Worm (Caenorhabditis elegans): Measurements from ENCODE around the gene R02D5.24.

The R02D5.24 gene

DNA sequence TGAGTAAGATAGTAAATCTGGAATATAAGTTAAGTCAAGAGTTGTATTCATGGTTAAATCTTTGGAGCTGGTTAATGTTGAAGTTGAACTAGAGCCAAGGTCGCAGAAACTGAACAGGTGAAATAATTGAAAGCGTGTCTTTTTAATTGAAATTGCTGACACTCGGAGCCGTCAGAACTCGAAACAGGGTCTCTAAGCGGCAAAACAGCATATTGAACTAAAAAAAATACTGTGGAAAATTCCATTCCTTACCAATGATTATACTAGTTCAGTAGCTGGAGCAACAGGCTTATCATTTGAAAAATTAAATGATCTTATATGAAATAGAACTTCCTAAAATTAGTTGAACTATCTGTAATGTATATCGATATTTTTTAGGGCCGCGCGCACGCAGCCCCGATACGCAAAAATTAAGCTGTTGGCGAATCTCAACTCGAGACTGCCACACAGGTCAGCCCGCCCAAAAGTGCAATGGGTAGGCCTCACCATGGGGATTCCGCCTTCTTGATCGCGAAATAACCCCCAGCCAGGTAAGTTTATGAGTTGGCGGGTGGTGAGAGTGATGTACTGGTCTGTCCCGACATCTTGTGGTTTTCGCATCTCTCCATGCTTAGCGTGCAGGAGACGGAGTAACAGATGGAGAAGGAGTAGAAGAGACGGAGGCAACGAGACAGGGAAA lies 32.8 kb upstream of the R02D5.24 start, which contains the start of gene srz-97:
Gene srz-97 (minus strand): TSS at position 51 of the 679 bp plus-strand sequence.
- TF ChIP-seq ceh-13 (GFP tag; optimal IDR thresholded peaks at IDR 0.05): no peak
- no peak for TF ChIP-seq tbx-11 (GFP tag; IDR thresholded peaks at IDR 0.05)
- no peak for TF ChIP-seq pes-1 (GFP tag; IDR thresholded peaks at IDR 0.05)
- TF ChIP-seq scrt-1 (GFP tag; IDR thresholded peaks at IDR 0.05): no peak
- TF ChIP-seq aly-1 (tag; optimal IDR thresholded peaks at IDR 0.05): no peak
- no peak for TF ChIP-seq F13C5.2 (tag; optimal IDR thresholded peaks at IDR 0.05)
- no peak for TF ChIP-seq hmg-4 (GFP tag; optimal IDR thresholded peaks at IDR 0.05)
- no peak for TF ChIP-seq ceh-36 (tag; optimal IDR thresholded peaks at IDR 0.05)
- no peak for TF ChIP-seq flt-1 (GFP tag; IDR thresholded peaks at IDR 0.05)
- TF ChIP-seq B0310.2 (tag; optimal IDR thresholded peaks at IDR 0.05): no peak
- TF ChIP-seq tbx-37 (GFP tag; conservative IDR thresholded peaks at IDR 0.05): no peak

DNA sequence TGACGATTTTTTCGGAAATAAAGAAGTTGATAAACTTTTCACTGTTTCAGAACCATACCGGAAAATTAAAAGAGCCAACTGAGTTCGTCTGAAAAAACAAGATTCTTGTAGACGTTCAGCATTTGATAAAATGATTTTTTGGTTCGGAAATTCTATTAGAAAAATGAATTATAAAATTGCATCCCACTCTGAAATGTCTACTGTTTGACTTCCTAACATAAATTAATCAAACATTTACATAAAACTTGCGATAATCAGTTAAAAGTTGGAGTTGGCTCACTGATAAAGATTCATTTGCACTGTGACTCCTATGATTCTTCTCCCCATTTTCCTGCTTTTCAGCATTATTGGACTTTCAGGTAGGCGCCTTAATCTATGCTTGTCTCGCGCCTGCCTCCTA lies 32.2 kb upstream of the R02D5.24 start, which contains the start of gene clec-57:
Gene clec-57 (plus strand): TSS at position 301 of the 400 bp plus-strand sequence.
- TF ChIP-seq aly-1 (tag; optimal IDR thresholded peaks at IDR 0.05): no peak
- TF ChIP-seq flt-1 (GFP tag; IDR thresholded peaks at IDR 0.05): no peak
- TF ChIP-seq ets-7 (tag; optimal IDR thresholded peaks at IDR 0.05): no peak
- TF ChIP-seq hnd-1 (tag; optimal IDR thresholded peaks at IDR 0.05): no peak
- TF ChIP-seq F13C5.2 (tag; optimal IDR thresholded peaks at IDR 0.05): no peak

DNA sequence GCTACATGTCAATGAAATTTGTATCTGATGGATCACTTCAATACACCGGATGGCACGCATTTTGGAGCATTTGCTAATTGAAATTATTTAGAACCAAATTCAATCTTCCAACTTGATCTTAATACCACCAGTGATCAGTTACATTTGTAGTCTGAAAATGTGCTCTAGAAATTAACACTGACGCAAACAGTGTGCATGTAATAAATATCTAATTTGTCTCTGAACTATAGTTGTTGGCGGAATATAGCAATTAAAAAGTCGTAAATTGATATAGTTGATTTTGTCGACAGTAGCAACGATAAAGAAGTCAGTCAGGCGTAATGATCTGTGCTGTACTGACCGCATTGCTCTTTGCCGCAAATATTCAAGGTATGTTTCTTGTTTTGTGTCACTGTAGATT lies 28.9 kb upstream of the R02D5.24 start, which contains the start of gene clec-227:
Gene clec-227 (plus strand): TSS at position 301 of the 400 bp plus-strand sequence.
- TF ChIP-seq ama-1 (optimal IDR thresholded peaks at IDR 0.05): no peak
- no peak for TF ChIP-seq tra-4 (tag; optimal IDR thresholded peaks at IDR 0.05)
- no peak for TF ChIP-seq pes-1 (GFP tag; IDR thresholded peaks at IDR 0.05)
- TF ChIP-seq flt-1 (GFP tag; IDR thresholded peaks at IDR 0.05): no peak
- TF ChIP-seq B0310.2 (tag; optimal IDR thresholded peaks at IDR 0.05): no peak
- TF ChIP-seq tbx-37 (GFP tag; conservative IDR thresholded peaks at IDR 0.05): no peak
- TF ChIP-seq ets-7 (tag; optimal IDR thresholded peaks at IDR 0.05): no peak
- TF ChIP-seq hmbx-1 (tag; optimal IDR thresholded peaks at IDR 0.05): no peak
- TF ChIP-seq aly-1 (tag; optimal IDR thresholded peaks at IDR 0.05): no peak
- no peak for TF ChIP-seq ceh-13 (GFP tag; optimal IDR thresholded peaks at IDR 0.05)
- no peak for TF ChIP-seq sea-1 (GFP tag; conservative IDR thresholded peaks at IDR 0.05)
- no peak for TF ChIP-seq tbx-11 (GFP tag; IDR thresholded peaks at IDR 0.05)
- TF ChIP-seq F13C5.2 (tag; optimal IDR thresholded peaks at IDR 0.05): no peak
- no peak for TF ChIP-seq scrt-1 (GFP tag; IDR thresholded peaks at IDR 0.05)
- no peak for TF ChIP-seq ceh-36 (tag; optimal IDR thresholded peaks at IDR 0.05)
- TF ChIP-seq hnd-1 (tag; optimal IDR thresholded peaks at IDR 0.05): no peak
- no peak for TF ChIP-seq hmg-4 (GFP tag; optimal IDR thresholded peaks at IDR 0.05)

DNA sequence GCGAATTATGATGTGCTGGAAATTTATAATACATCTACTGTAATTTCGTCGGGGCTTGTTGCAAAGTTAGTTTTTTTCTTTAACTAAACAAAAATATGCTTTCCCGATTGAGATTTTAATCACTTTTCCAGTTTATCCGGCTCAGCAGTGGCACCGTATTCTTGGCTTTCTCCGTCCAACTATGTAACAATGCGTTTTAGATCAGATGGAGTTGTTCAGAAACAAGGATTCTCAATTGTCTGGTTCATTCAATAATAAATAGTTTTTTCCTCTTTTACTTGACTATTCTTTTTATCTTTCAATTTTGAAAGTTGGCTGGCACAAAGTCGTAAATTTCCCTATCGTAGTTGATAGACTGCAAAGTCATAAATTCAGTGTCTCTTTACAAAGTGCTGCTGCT lies 27.0 kb upstream of the R02D5.24 start, which contains the start of gene clec-56:
Gene clec-56 (plus strand): TSS at position 301 of the 400 bp plus-strand sequence.
- TF ChIP-seq F13C5.2 (tag; optimal IDR thresholded peaks at IDR 0.05): no peak
- no peak for TF ChIP-seq tbx-11 (GFP tag; IDR thresholded peaks at IDR 0.05)
- TF ChIP-seq hnd-1 (tag; optimal IDR thresholded peaks at IDR 0.05): no peak
- TF ChIP-seq ets-7 (tag; optimal IDR thresholded peaks at IDR 0.05): no peak
- TF ChIP-seq hmbx-1 (tag; optimal IDR thresholded peaks at IDR 0.05): no peak
- no peak for TF ChIP-seq hmg-4 (GFP tag; optimal IDR thresholded peaks at IDR 0.05)
- no peak for TF ChIP-seq ceh-13 (GFP tag; optimal IDR thresholded peaks at IDR 0.05)

DNA sequence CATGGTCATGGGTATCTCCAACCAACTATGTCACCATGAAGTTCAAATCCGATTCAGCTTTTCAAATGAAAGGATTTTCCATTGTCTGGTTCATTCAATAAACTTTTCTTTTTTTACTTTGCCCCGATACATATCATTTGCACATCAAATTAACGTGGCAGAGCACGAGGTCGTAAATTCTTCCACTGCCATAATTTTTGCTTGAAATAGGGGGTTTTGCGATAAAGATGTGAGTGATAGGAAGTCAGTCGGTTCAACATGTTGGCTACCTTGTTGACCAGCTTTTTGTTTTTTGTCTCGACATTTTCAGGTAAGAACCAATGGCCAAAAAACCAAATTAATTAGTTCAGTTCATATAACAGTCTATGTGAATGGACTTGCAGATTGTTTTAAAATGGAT lies 24.5 kb upstream of the R02D5.24 start, which contains the start of gene clec-54:
Gene clec-54 (plus strand): TSS at position 224 of the 400 bp plus-strand sequence.
- TF ChIP-seq ceh-13 (GFP tag; optimal IDR thresholded peaks at IDR 0.05): no peak
- TF ChIP-seq ets-7 (tag; optimal IDR thresholded peaks at IDR 0.05): no peak
- TF ChIP-seq scrt-1 (GFP tag; IDR thresholded peaks at IDR 0.05): no peak
- no peak for TF ChIP-seq hmbx-1 (tag; optimal IDR thresholded peaks at IDR 0.05)
- no peak for TF ChIP-seq tra-4 (tag; optimal IDR thresholded peaks at IDR 0.05)
- TF ChIP-seq ceh-36 (tag; optimal IDR thresholded peaks at IDR 0.05): no peak
- no peak for TF ChIP-seq pes-1 (GFP tag; IDR thresholded peaks at IDR 0.05)
- no peak for TF ChIP-seq aly-1 (tag; optimal IDR thresholded peaks at IDR 0.05)

DNA sequence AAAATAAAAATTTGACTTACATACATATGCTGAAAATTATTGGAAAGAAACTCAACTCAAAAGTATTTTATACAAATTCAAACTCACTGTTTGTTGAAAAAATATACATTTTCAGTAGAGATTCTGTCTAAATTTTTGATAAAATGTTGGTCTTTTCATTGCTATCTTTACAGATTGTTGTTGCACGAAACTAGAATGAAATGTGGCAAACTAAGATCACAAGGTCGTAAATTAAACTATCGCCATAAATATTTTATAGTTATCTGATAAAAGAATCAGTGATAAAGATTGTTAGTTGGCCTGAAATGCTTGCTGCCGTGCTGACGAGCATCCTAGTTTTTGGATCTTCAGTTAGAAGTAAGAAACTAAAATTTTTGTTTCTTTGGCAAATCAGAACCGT lies 22.2 kb upstream of the R02D5.24 start, which contains the start of gene clec-55:
Gene clec-55 (plus strand): TSS at position 301 of the 400 bp plus-strand sequence.
- TF ChIP-seq hnd-1 (tag; optimal IDR thresholded peaks at IDR 0.05): no peak
- no peak for TF ChIP-seq sea-1 (GFP tag; conservative IDR thresholded peaks at IDR 0.05)
- no peak for TF ChIP-seq B0310.2 (tag; optimal IDR thresholded peaks at IDR 0.05)
- no peak for TF ChIP-seq tra-4 (tag; optimal IDR thresholded peaks at IDR 0.05)
- TF ChIP-seq pes-1 (GFP tag; IDR thresholded peaks at IDR 0.05): no peak
- TF ChIP-seq scrt-1 (GFP tag; IDR thresholded peaks at IDR 0.05): no peak

DNA sequence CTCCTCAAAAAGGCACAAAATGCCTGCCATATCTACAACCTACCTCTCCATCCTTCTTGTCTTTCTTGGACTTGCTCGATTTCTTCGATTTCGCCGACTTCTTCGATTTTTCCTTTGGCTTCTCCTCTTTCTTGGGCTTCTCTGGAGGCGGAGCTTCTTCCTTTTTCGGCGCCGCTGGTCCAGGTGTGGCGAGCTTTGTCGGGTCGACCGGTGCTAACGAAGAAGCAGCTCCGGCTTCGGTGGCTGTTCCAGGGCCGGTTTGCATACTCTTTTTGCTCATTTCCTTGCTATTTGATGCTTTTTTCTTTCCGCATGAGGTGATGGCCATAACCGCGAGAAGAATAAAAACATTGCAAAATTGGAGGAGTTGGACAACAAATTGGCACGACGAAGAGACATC lies 20.6 kb upstream of the R02D5.24 start:
- TF ChIP-seq hmbx-1 (tag; optimal IDR thresholded peaks at IDR 0.05): no peak

DNA sequence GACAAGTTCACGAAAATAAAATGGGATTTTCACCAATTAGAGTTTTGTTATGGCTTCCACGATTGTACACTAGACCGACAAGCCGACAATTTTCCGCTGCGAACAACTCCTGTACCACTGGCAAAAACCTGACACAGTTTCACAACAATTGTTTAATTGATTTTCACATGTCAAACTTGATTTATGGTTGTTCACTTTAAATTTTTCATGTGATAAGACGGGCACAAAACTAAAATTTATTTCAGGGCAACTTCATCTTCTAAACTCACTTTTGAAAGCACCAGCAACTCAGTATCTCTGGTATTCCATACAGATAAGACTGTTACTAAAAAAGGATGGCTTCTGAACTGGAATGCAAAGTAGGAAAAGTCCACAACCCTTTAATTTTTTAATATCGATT lies 19.7 kb upstream of the R02D5.24 start, which contains the start of gene R02D5.7:
Gene R02D5.7 (minus strand): TSS at position 101 of the 400 bp plus-strand sequence.
- no peak for TF ChIP-seq tra-4 (tag; optimal IDR thresholded peaks at IDR 0.05)
- TF ChIP-seq ama-1 (optimal IDR thresholded peaks at IDR 0.05): no peak

DNA sequence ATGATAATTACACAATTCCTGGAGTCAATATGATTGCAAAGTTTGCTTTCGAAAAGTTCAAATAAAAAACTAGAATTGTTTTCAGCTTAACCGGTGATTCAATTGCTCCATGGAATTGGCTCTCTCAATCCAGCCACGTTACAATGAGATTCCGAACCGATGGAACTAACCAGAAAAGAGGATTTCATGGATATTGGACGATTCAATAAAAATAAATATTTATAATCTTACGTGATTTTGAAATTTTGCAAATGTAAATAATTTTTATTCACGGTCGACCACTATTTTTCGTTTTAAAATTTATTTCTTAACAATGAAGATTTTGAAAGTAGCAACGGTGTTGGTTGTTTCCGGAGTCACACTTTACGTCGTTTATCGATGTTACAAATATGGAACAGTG lies 19.2 kb upstream of the R02D5.24 start, which contains the start of gene R02D5.10:
Gene R02D5.10 (plus strand): TSS at position 301 of the 400 bp plus-strand sequence.
- TF ChIP-seq hmbx-1 (tag; optimal IDR thresholded peaks at IDR 0.05) (no peak), tbx-37 (GFP tag; conservative IDR thresholded peaks at IDR 0.05) (no peak), pes-1 (GFP tag; IDR thresholded peaks at IDR 0.05) (no peak), sea-1 (GFP tag; conservative IDR thresholded peaks at IDR 0.05) (no peak), F13C5.2 (tag; optimal IDR thresholded peaks at IDR 0.05) (no peak), ceh-13 (GFP tag; optimal IDR thresholded peaks at IDR 0.05) (no peak)

Measured in whole organism, early embryonic.